Worm (Caenorhabditis elegans) whole organism, L1 larva: ENCODE data around the gene tag-342.

ENCODE experiments used
- C04F5.9 ChIP-seq: sonication (generic microtip); optimal IDR thresholded peaks from 2 replicates; lab custom pipeline; 2016; ENCODE audit warnings: missing genetic modification characterization, missing compliant biosample characterization
- C16A3.4 ChIP-seq: fragments of 150-350 bp; optimal IDR thresholded peaks from 2 replicates; lab custom pipeline; 2014; ENCODE audit warnings: missing biosample characterization, missing genetic modification characterization
- C34B4.2 ChIP-seq: sonication (generic microtip); optimal IDR thresholded peaks from 2 replicates; lab custom pipeline; 2017; ENCODE audit warnings: mild to moderate bottlenecking, missing genetic modification characterization, missing compliant biosample characterization
- aha-1 ChIP-seq: fragments of 150-350 bp; optimal IDR thresholded peaks from 2 replicates; lab custom pipeline; 2014; ENCODE audit warnings: missing biosample characterization, missing genetic modification characterization
- alr-1 ChIP-seq: fragments of 200-800 bp; sonication (Bioruptor generic); optimal IDR thresholded peaks from 2 replicates; lab custom pipeline; 2018; ENCODE audit warnings: borderline replicate concordance, mild to moderate bottlenecking, missing genetic modification characterization, missing compliant biosample characterization
- blmp-1 ChIP-seq: fragments of 150-350 bp; optimal IDR thresholded peaks from 2 replicates; lab custom pipeline; 2014; ENCODE audit warnings: missing biosample characterization, missing genetic modification characterization
- ceh-88 ChIP-seq: fragments of 200-800 bp; sonication (Bioruptor generic); IDR thresholded peaks from 2 replicates; pipeline ENCODE4 v1.3.6; 2022; ENCODE audit warnings: missing genetic modification characterization, missing compliant biosample characterization
- ceh-90 ChIP-seq: sonication (generic microtip); optimal IDR thresholded peaks from 2 replicates; lab custom pipeline; 2016; ENCODE audit warnings: missing genetic modification characterization, missing compliant biosample characterization
- dsc-1 ChIP-seq: sonication (generic microtip); optimal IDR thresholded peaks from 2 replicates; lab custom pipeline; 2016; ENCODE audit warnings: mild to moderate bottlenecking, missing genetic modification characterization, missing compliant biosample characterization
- efl-1 ChIP-seq, 4 experiments: fragments of 150-350 bp; optimal IDR thresholded peaks in 3 of 4; peaks in 1 of 4; 1 replicate in 1 of 4; 2 replicates in 3 of 4; lab custom pipeline; 2014; ENCODE audit warnings: missing biosample characterization in 2 of 4, missing genetic modification characterization in 2 of 4, missing genetic modification reagents in 2 of 4
- egl-13 ChIP-seq: sonication (generic microtip); optimal IDR thresholded peaks from 2 replicates; lab custom pipeline; 2016; ENCODE audit warnings: missing genotype, missing genetic modification reagents, missing genetic modification characterization, missing compliant biosample characterization
- egl-27 ChIP-seq, 2 experiments: fragments of 150-350 bp in 1 of 2; sonication (generic microtip); optimal IDR thresholded peaks; 3 replicates each; lab custom pipeline; 2017 to 2018; ENCODE audit warnings: missing biosample characterization in 2 of 2, missing genetic modification characterization in 2 of 2, missing genetic modification reagents in 2 of 2
- elt-2 ChIP-seq: sonication (generic microtip); optimal IDR thresholded peaks from 2 replicates; lab custom pipeline; 2016; ENCODE audit warnings: missing genetic modification characterization, mild to moderate bottlenecking, inconsistent platforms, missing compliant biosample characterization, missing genetic modification reagents
- elt-3 ChIP-seq, 6 experiments: fragments of 150-350 bp in 1 of 6; sonication (generic microtip); optimal IDR thresholded peaks; 2 replicates each; lab custom pipeline; 2017 to 2018; ENCODE audit warnings: missing biosample characterization in 6 of 6, missing genetic modification characterization in 6 of 6, inconsistent platforms in 1 of 6
- fkh-4 ChIP-seq: sonication (generic microtip); optimal IDR thresholded peaks from 2 replicates; lab custom pipeline; 2016; ENCODE audit warnings: missing compliant biosample characterization, missing genetic modification characterization, borderline replicate concordance
- fkh-8 ChIP-seq: sonication (generic microtip); optimal IDR thresholded peaks from 2 replicates; lab custom pipeline; 2016; ENCODE audit warnings: mild to moderate bottlenecking, missing genetic modification characterization, missing compliant biosample characterization
- fos-1 ChIP-seq: fragments of 150-350 bp; optimal IDR thresholded peaks from 2 replicates; lab custom pipeline; 2014; ENCODE audit warnings: missing biosample characterization, missing genetic modification characterization
- hlh-17 ChIP-seq: fragments of 200-800 bp; sonication (Bioruptor generic); optimal IDR thresholded peaks from 2 replicates; lab custom pipeline; 2018; ENCODE audit warnings: missing genetic modification characterization, mild to moderate bottlenecking, missing compliant biosample characterization, moderate library complexity, borderline replicate concordance
- hpl-2 ChIP-seq: fragments of 150-350 bp; optimal IDR thresholded peaks from 2 replicates; lab custom pipeline; 2014; ENCODE audit warnings: missing biosample characterization, missing genetic modification reagents, missing genetic modification characterization
- irx-1 ChIP-seq: sonication (generic microtip); optimal IDR thresholded peaks from 2 replicates; lab custom pipeline; 2016; ENCODE audit warnings: missing genetic modification characterization, missing compliant biosample characterization
- isw-1 ChIP-seq: fragments of 200-800 bp; sonication (Bioruptor generic); IDR thresholded peaks from 2 replicates; pipeline ENCODE4 v1.3.6; 2022; ENCODE audit warnings: missing genetic modification characterization, missing compliant biosample characterization
- lin-13 ChIP-seq: fragments of 150-350 bp; optimal IDR thresholded peaks from 2 replicates; lab custom pipeline; 2014; ENCODE audit warnings: missing biosample characterization, missing genetic modification reagents, missing genetic modification characterization
- lin-14 ChIP-seq: fragments of 200-800 bp; sonication (Bioruptor generic); optimal IDR thresholded peaks from 2 replicates; lab custom pipeline; 2018; ENCODE audit warnings: mild to moderate bottlenecking, missing genetic modification characterization, moderate library complexity, missing compliant biosample characterization
- lin-35 ChIP-seq, 2 experiments: fragments of 150-350 bp; optimal IDR thresholded peaks; 2 replicates each; lab custom pipeline; 2014; ENCODE audit warnings: missing biosample characterization in 2 of 2, missing genetic modification characterization in 2 of 2, missing genetic modification reagents in 2 of 2
- lsy-2 ChIP-seq, 2 experiments: fragments of 150-350 bp; optimal IDR thresholded peaks; 2 replicates each; lab custom pipeline; 2014; ENCODE audit warnings: missing biosample characterization in 2 of 2, missing genetic modification characterization in 2 of 2
- mab-9 ChIP-seq: fragments of 200-800 bp; sonication (Bioruptor generic); IDR thresholded peaks from 2 replicates; pipeline ENCODE4 v1.3.6; 2022; ENCODE audit warnings: missing genetic modification reagents, missing genetic modification characterization, missing compliant biosample characterization
- mdl-1 ChIP-seq, 2 experiments: fragments of 150-350 bp; optimal IDR thresholded peaks; 2 replicates each; lab custom pipeline; 2014 to 2017; ENCODE audit warnings: missing biosample characterization in 2 of 2, missing genetic modification characterization in 2 of 2, inconsistent platforms in 1 of 2
- nhr-11 ChIP-seq: fragments of 150-350 bp; optimal IDR thresholded peaks from 2 replicates; lab custom pipeline; 2014; ENCODE audit warnings: missing biosample characterization, missing genetic modification characterization
- nhr-19 ChIP-seq: fragments of 200-800 bp; sonication (Bioruptor generic); conservative IDR thresholded peaks from 2 replicates; pipeline ENCODE4 v1.3.6; 2022; ENCODE audit warnings: missing genetic modification characterization, missing compliant biosample characterization
- nhr-237 ChIP-seq: fragments of 150-350 bp; optimal IDR thresholded peaks from 2 replicates; lab custom pipeline; 2014; ENCODE audit warnings: missing biosample characterization, missing genetic modification characterization
- nhr-28 ChIP-seq: fragments of 150-350 bp; optimal IDR thresholded peaks from 2 replicates; lab custom pipeline; 2014; ENCODE audit warnings: missing biosample characterization, missing genetic modification characterization
- nhr-47 ChIP-seq: sonication (generic microtip); optimal IDR thresholded peaks from 2 replicates; lab custom pipeline; 2016; ENCODE audit warnings: mild to moderate bottlenecking, missing genetic modification characterization, moderate library complexity, missing compliant biosample characterization
- nhr-71 ChIP-seq: sonication (generic microtip); optimal IDR thresholded peaks from 2 replicates; lab custom pipeline; 2016; ENCODE audit warnings: mild to moderate bottlenecking, missing genetic modification characterization, moderate library complexity, missing compliant biosample characterization
- nhr-84 ChIP-seq: sonication (generic microtip); optimal IDR thresholded peaks from 2 replicates; lab custom pipeline; 2017; ENCODE audit warnings: missing biosample characterization, missing genetic modification characterization
- nhr-85 ChIP-seq: sonication (generic microtip); peaks from one replicate; lab custom pipeline; 2016; ENCODE audit warnings: missing genetic modification characterization, inconsistent platforms, missing compliant biosample characterization
- nhr-90 ChIP-seq: sonication (generic microtip); optimal IDR thresholded peaks from 2 replicates; lab custom pipeline; 2016; ENCODE audit warnings: mild to moderate bottlenecking, missing genetic modification characterization, missing compliant biosample characterization; ENCODE audit not compliant: poor library complexity
- pag-3 ChIP-seq: sonication (generic microtip); optimal IDR thresholded peaks from 2 replicates; lab custom pipeline; 2017; ENCODE audit warnings: missing genetic modification characterization, mild to moderate bottlenecking, missing compliant biosample characterization, antibody characterized with exemption, borderline replicate concordance; ENCODE audit not compliant: insufficient read depth
- pax-3 ChIP-seq: fragments of 200-800 bp; sonication (Bioruptor generic); optimal IDR thresholded peaks from 2 replicates; lab custom pipeline; 2018; ENCODE audit warnings: mild to moderate bottlenecking, missing genetic modification characterization, moderate library complexity, missing compliant biosample characterization
- pqm-1 ChIP-seq: sonication (generic microtip); optimal IDR thresholded peaks from 3 replicates; lab custom pipeline; 2017; ENCODE audit warnings: missing biosample characterization, missing genetic modification characterization
- snu-23 ChIP-seq: sonication (generic microtip); optimal IDR thresholded peaks from 2 replicates; lab custom pipeline; 2016; ENCODE audit warnings: missing genetic modification characterization, missing compliant biosample characterization
- sptf-1 ChIP-seq: fragments of 150-350 bp; optimal IDR thresholded peaks from 2 replicates; lab custom pipeline; 2014; ENCODE audit warnings: missing biosample characterization, missing genetic modification characterization
- sup-37 ChIP-seq: fragments of 200-800 bp; sonication (Bioruptor generic); optimal IDR thresholded peaks from 2 replicates; lab custom pipeline; 2018; ENCODE audit warnings: mild to moderate bottlenecking, missing genetic modification characterization, missing compliant biosample characterization
- swsn-7 ChIP-seq: sonication (generic microtip); optimal IDR thresholded peaks from 2 replicates; lab custom pipeline; 2016; ENCODE audit warnings: missing genetic modification characterization, missing compliant biosample characterization
- tbx-2 ChIP-seq: sonication (generic microtip); optimal IDR thresholded peaks from 2 replicates; lab custom pipeline; 2016; ENCODE audit warnings: missing genetic modification characterization, missing compliant biosample characterization
- tlp-1 ChIP-seq: fragments of 150-350 bp; optimal IDR thresholded peaks from 2 replicates; lab custom pipeline; 2014; ENCODE audit warnings: missing biosample characterization, missing genetic modification characterization
- unc-30 ChIP-seq: sonication (generic microtip); optimal IDR thresholded peaks from 2 replicates; lab custom pipeline; 2017; ENCODE audit warnings: missing biosample characterization, missing genetic modification characterization
- unc-98 ChIP-seq: fragments of 200-800 bp; sonication (Bioruptor generic); IDR thresholded peaks from 2 replicates; pipeline ENCODE4 v1.3.6; 2022; ENCODE audit warnings: missing genetic modification characterization, missing compliant biosample characterization
- vab-15 ChIP-seq: sonication (generic microtip); optimal IDR thresholded peaks from 2 replicates; lab custom pipeline; 2017; ENCODE audit warnings: missing genotype, mild to moderate bottlenecking, missing genetic modification characterization, missing compliant biosample characterization
- zip-4 ChIP-seq: fragments of 200-800 bp; sonication (Bioruptor generic); optimal IDR thresholded peaks from 2 replicates; lab custom pipeline; 2018; ENCODE audit warnings: mild to moderate bottlenecking, missing genetic modification characterization, moderate library complexity, missing compliant biosample characterization

tag-342 gene

DNA sequence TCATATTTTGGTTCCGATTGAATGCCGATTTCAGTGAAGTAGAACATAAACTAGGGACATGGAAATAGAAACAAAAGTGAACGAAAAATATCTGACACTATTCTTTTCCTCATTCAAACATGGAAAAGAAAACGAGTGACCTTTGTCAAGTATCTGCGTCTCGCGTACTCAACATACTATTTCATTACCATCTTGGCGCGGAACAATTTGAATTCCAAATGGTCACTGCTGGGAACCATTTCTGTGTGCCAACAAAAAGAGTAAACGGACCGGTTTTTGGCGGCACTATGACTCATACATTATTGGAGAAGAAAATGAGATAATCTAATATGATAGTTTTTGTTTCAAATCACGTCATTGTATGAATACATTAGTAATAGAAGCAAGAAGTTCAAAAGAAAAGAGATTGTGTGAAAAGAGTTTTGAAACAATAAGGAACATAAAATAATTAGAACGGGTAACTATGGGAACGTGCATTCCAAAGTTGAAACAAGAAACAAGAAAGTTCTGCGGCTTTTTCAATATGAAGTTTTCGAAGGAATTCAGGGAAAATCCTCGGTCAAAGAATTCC is 14.6 kb downstream of the tag-342 start (continued):
- no peak for TF ChIP-seq nhr-90 (tag; lab: Kevin White, UChicago)
- TF ChIP-seq lin-14 (GFP tag; lab: Kevin White, UChicago) = peak; percentile 67
- TF ChIP-seq egl-13 (tag; lab: Kevin White, UChicago) = no peak
- TF ChIP-seq nhr-85 = peak; percentile 51
- no peak for TF ChIP-seq dsc-1 (tag; lab: Kevin White, UChicago)
- no peak for TF ChIP-seq tlp-1 (tag; lab: Kevin White, UChicago)
- TF ChIP-seq isw-1 (GFP tag; lab: Robert Waterston, UW) = no peak
- TF ChIP-seq C04F5.9 = no peak
- no peak for TF ChIP-seq mab-9 (GFP tag; lab: Robert Waterston, UW)
- no peak for TF ChIP-seq nhr-11 (tag; lab: Kevin White, UChicago)
- TF ChIP-seq blmp-1 (tag; lab: Kevin White, UChicago) = peak; percentile 39
- TF ChIP-seq pqm-1 (tag; lab: Kevin White, UChicago) = no peak
- TF ChIP-seq sptf-1 (tag; lab: Kevin White, UChicago) = no peak
- TF ChIP-seq ceh-90 (tag; lab: Kevin White, UChicago) = no peak
- no peak for TF ChIP-seq elt-3 (tag; optimal IDR thresholded peaks at IDR 0.05; lab: Kevin White, UChicago)
- TF ChIP-seq fkh-4 (tag; lab: Kevin White, UChicago) = no peak
- no peak for TF ChIP-seq nhr-19 (GFP tag; lab: Robert Waterston, UW)
- no peak for TF ChIP-seq efl-1 (optimal IDR thresholded peaks at IDR 0.05; lab: Kevin White, UChicago)
- TF ChIP-seq efl-1 (GFP tag; optimal IDR thresholded peaks at IDR 0.05 in 1 of 2; lab: Kevin White, UChicago) = peak in 1 of 2 experiments; percentile 84
- no peak for TF ChIP-seq elt-2
- peak in 1 of 2 experiments; percentile 6 for TF ChIP-seq lsy-2 (tag; optimal IDR thresholded peaks at IDR 0.05; lab: Kevin White, UChicago)
- TF ChIP-seq nhr-84 (tag; lab: Kevin White, UChicago) = no peak
- no peak for TF ChIP-seq unc-30 (tag; lab: Kevin White, UChicago)
- TF ChIP-seq, all 84 proteins: peak for 9

DNA sequence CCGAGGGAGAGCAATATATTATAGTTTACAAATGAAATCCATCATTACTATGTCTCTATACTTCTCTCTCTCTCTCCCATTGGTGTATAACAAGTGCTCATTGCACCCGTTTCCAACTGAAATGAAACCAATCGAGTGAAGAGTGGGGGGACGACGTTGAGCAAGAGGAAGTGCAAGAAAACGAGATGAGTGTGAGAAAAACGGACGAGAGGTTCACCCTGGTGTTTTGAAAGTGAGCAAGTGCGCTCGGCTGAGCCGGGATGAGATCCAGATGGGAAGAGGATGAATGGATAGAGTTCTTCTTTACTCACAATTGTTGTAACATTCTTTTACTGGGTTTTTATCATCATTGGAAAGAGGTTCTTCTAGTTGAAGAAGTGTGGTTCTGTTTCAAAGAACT is 15.8 kb downstream of the tag-342 start:
- TF ChIP-seq nhr-28 (no peak), C34B4.2 (tag; lab: Kevin White, UChicago) (no peak), dsc-1 (tag; lab: Kevin White, UChicago) (peak; percentile 96), fos-1 (tag; lab: Kevin White, UChicago) (no peak), efl-1 (optimal IDR thresholded peaks at IDR 0.05; lab: Kevin White, UChicago) (peak; percentile 23 to 29), efl-1 (GFP tag; optimal IDR thresholded peaks at IDR 0.05 in 1 of 2; lab: Kevin White, UChicago) (no peak), mdl-1 (tag; optimal IDR thresholded peaks at IDR 0.05; lab: Kevin White, UChicago) (no peak), sptf-1 (tag; lab: Kevin White, UChicago) (no peak), hlh-17 (no peak), tbx-2 (tag; lab: Kevin White, UChicago) (no peak), irx-1 (tag; lab: Kevin White, UChicago) (peak; percentile 19), C16A3.4 (no peak), aha-1 (tag; lab: Kevin White, UChicago) (no peak), nhr-85 (no peak), snu-23 (GFP tag; lab: Kevin White, UChicago) (peak; percentile 24), lin-35 (GFP tag; optimal IDR thresholded peaks at IDR 0.05; lab: Kevin White, UChicago) (peak in 1 of 2 experiments; percentile 32), nhr-19 (GFP tag; lab: Robert Waterston, UW) (no peak), nhr-71 (tag; lab: Kevin White, UChicago) (peak; percentile 50), pag-3 (tag; lab: Kevin White, UChicago) (no peak), swsn-7 (tag; lab: Kevin White, UChicago) (peak; percentile 27), unc-98 (no peak), lin-13 (GFP tag; lab: Kevin White, UChicago) (no peak), vab-15 (tag; lab: Kevin White, UChicago) (no peak), nhr-47 (tag; lab: Kevin White, UChicago) (no peak), zip-4 (GFP tag; lab: Kevin White, UChicago) (no peak), nhr-11 (tag; lab: Kevin White, UChicago) (no peak), tlp-1 (tag; lab: Kevin White, UChicago) (no peak), alr-1 (tag; lab: Kevin White, UChicago) (no peak), ceh-88 (GFP tag; lab: Robert Waterston, UW) (no peak), egl-27 (tag; optimal IDR thresholded peaks at IDR 0.05; lab: Kevin White, UChicago) (no peak), pax-3 (no peak), sup-37 (no peak), pqm-1 (tag; lab: Kevin White, UChicago) (no peak), fkh-8 (peak; percentile 38), nhr-237 (tag; lab: Kevin White, UChicago) (no peak), hpl-2 (GFP tag; lab: Kevin White, UChicago) (no peak)
